Worm (Caenorhabditis elegans): Measurements from ENCODE around the gene lmp-1.

lmp-1 gene

ce11 chrX:6371192-6372116, 6.0 kb downstream of the lmp-1 start:
- TF ChIP-seq elt-1 (tag; optimal IDR thresholded peaks at IDR 0.05; ENCODE audit: borderline replicate concordance, insufficient read depth), result no peak
- no peak for TF ChIP-seq unc-39 (tag; optimal IDR thresholded peaks at IDR 0.05)
- TF ChIP-seq ceh-83 (GFP tag; optimal IDR thresholded peaks at IDR 0.05), result peak; percentile 84
- TF ChIP-seq flh-1 (GFP tag; optimal IDR thresholded peaks at IDR 0.05), result peak; percentile 43
- peak; percentile 79 for TF ChIP-seq drap-1 (GFP tag; optimal IDR thresholded peaks at IDR 0.05)
- peak; percentile 77 for TF ChIP-seq mls-2 (tag; optimal IDR thresholded peaks at IDR 0.05)
- TF ChIP-seq nhr-76 (tag; optimal IDR thresholded peaks at IDR 0.05), result no peak
- TF ChIP-seq M03D4.4 (tag; optimal IDR thresholded peaks at IDR 0.05), result peak; percentile 83
- peak; percentile 37 for TF ChIP-seq lin-32 (GFP tag; optimal IDR thresholded peaks at IDR 0.05)
- peak; percentile 79 for TF ChIP-seq tbx-8 (GFP tag; optimal IDR thresholded peaks at IDR 0.05)
- TF ChIP-seq bed-3 (GFP tag; optimal IDR thresholded peaks at IDR 0.05), result peak; percentile 71
- no peak for TF ChIP-seq pha-4 (tag; optimal IDR thresholded peaks at IDR 0.05)
- no peak for TF ChIP-seq lsy-2 (tag; optimal IDR thresholded peaks at IDR 0.05)
- peak; percentile 20 for TF ChIP-seq nhr-237 (tag; optimal IDR thresholded peaks at IDR 0.05)
- peak; percentile 22 for TF ChIP-seq mab-5 (tag; optimal IDR thresholded peaks at IDR 0.05)
- TF ChIP-seq nhr-12 (tag; optimal IDR thresholded peaks at IDR 0.05), result no peak
- peak; percentile 47 for TF ChIP-seq ham-2 (GFP tag; optimal IDR thresholded peaks at IDR 0.05)
- no peak for TF ChIP-seq blmp-1 (tag; optimal IDR thresholded peaks at IDR 0.05)
- peak; percentile 68 for TF ChIP-seq cnd-1 (tag; optimal IDR thresholded peaks at IDR 0.05)
- TF ChIP-seq hlh-1 (tag; optimal IDR thresholded peaks at IDR 0.05), result peak; percentile 46
- peak; percentile 88 for TF ChIP-seq sptf-1 (tag; optimal IDR thresholded peaks at IDR 0.05)
- TF ChIP-seq sem-2 (GFP tag; optimal IDR thresholded peaks at IDR 0.05), result peak; percentile 71
- TF ChIP-seq unc-120 (tag; optimal IDR thresholded peaks at IDR 0.05; ENCODE audit: poor library complexity, severe bottlenecking), result peak; percentile 59
- no peak for TF ChIP-seq ztf-11 (tag; optimal IDR thresholded peaks at IDR 0.05)
- TF ChIP-seq unc-62 (GFP tag; optimal IDR thresholded peaks at IDR 0.05), result no peak
- no peak for TF ChIP-seq snpc-4 (tag; optimal IDR thresholded peaks at IDR 0.05)
- no peak for TF ChIP-seq ces-1 (GFP tag; optimal IDR thresholded peaks at IDR 0.05)
- peak; percentile 66 for TF ChIP-seq nhr-2 (tag; optimal IDR thresholded peaks at IDR 0.05)
- peak; percentile 58 for TF ChIP-seq ceh-43 (GFP tag; optimal IDR thresholded peaks at IDR 0.05)
- TF ChIP-seq mep-1 (tag; optimal IDR thresholded peaks at IDR 0.05), result peak; percentile 11
- TF ChIP-seq lin-13 (tag; optimal IDR thresholded peaks at IDR 0.05), result no peak
- TF ChIP-seq elt-3 (tag; optimal IDR thresholded peaks at IDR 0.05), result no peak
- TF ChIP-seq zip-8 (tag; optimal IDR thresholded peaks at IDR 0.05), result peak; percentile 76

ce11 chrX:6369717-6370116, 7.8 kb downstream of the lmp-1 start, which contains the start of gene C03B1.2:
TSS of gene C03B1.2 (plus strand) at chrX:6370017.
- TF ChIP-seq cnd-1 (tag; optimal IDR thresholded peaks at IDR 0.05), result no peak
- no peak for TF ChIP-seq mls-2 (tag; optimal IDR thresholded peaks at IDR 0.05)
- TF ChIP-seq nhr-76 (tag; optimal IDR thresholded peaks at IDR 0.05), result no peak
- no peak for TF ChIP-seq ham-2 (GFP tag; optimal IDR thresholded peaks at IDR 0.05)
- TF ChIP-seq ces-1 (GFP tag; optimal IDR thresholded peaks at IDR 0.05), result no peak
- TF ChIP-seq ceh-39 (tag; optimal IDR thresholded peaks at IDR 0.05), result no peak
- no peak for TF ChIP-seq snpc-4 (tag; optimal IDR thresholded peaks at IDR 0.05)
- TF ChIP-seq unc-62 (GFP tag; optimal IDR thresholded peaks at IDR 0.05), result no peak
- TF ChIP-seq elt-3 (tag; optimal IDR thresholded peaks at IDR 0.05), result no peak
- TF ChIP-seq elt-1 (tag; optimal IDR thresholded peaks at IDR 0.05; ENCODE audit: borderline replicate concordance, insufficient read depth), result no peak
- TF ChIP-seq nhr-237 (tag; optimal IDR thresholded peaks at IDR 0.05), result no peak
- TF ChIP-seq sptf-1 (tag; optimal IDR thresholded peaks at IDR 0.05), result no peak

ce11 chrX:6365715-6366114, 11.8 kb downstream of the lmp-1 start, which contains the start of gene C03B1.3:
TSS of gene C03B1.3 (plus strand) at chrX:6366015.
- TF ChIP-seq M03D4.4 (tag; optimal IDR thresholded peaks at IDR 0.05) (no peak), lin-13 (tag; optimal IDR thresholded peaks at IDR 0.05) (no peak), snpc-4 (tag; optimal IDR thresholded peaks at IDR 0.05) (no peak), nhr-28 (tag; optimal IDR thresholded peaks at IDR 0.05) (no peak), nhr-2 (tag; optimal IDR thresholded peaks at IDR 0.05) (no peak), nhr-237 (tag; optimal IDR thresholded peaks at IDR 0.05) (no peak), sptf-1 (tag; optimal IDR thresholded peaks at IDR 0.05) (no peak), elt-1 (tag; optimal IDR thresholded peaks at IDR 0.05; ENCODE audit: borderline replicate concordance, insufficient read depth) (no peak), pha-4 (tag; optimal IDR thresholded peaks at IDR 0.05) (no peak), bed-3 (GFP tag; optimal IDR thresholded peaks at IDR 0.05) (no peak), flh-1 (GFP tag; optimal IDR thresholded peaks at IDR 0.05) (no peak), cnd-1 (tag; optimal IDR thresholded peaks at IDR 0.05) (no peak), unc-39 (tag; optimal IDR thresholded peaks at IDR 0.05) (no peak), nhr-76 (tag; optimal IDR thresholded peaks at IDR 0.05) (no peak), tbx-8 (GFP tag; optimal IDR thresholded peaks at IDR 0.05) (no peak), blmp-1 (tag; optimal IDR thresholded peaks at IDR 0.05) (no peak), unc-62 (GFP tag; optimal IDR thresholded peaks at IDR 0.05) (no peak), zip-8 (tag; optimal IDR thresholded peaks at IDR 0.05) (no peak), lsy-2 (tag; optimal IDR thresholded peaks at IDR 0.05) (no peak)
